Worm (Caenorhabditis elegans) whole organism, late embryonic: ENCODE data around the gene fbxa-169.

ENCODE experiments used
- Y22D7AL.16 ChIP-seq: sonication (generic microtip); optimal IDR thresholded peaks from 2 replicates; lab custom pipeline; 2016; ENCODE audit warnings: missing genetic modification characterization, missing compliant biosample characterization
- ama-1 ChIP-seq: fragments of 150-350 bp; optimal IDR thresholded peaks from 2 replicates; lab custom pipeline; 2014
- dmd-4 ChIP-seq: sonication (generic microtip); optimal IDR thresholded peaks from 2 replicates; lab custom pipeline; 2016; ENCODE audit warnings: borderline replicate concordance, missing genetic modification characterization, missing compliant biosample characterization
- dve-1 ChIP-seq: sonication (generic microtip); optimal IDR thresholded peaks from 2 replicates; lab custom pipeline; 2017; ENCODE audit warnings: antibody characterized with exemption, mild to moderate bottlenecking, missing genetic modification characterization, missing compliant biosample characterization
- elt-2 ChIP-seq: sonication (generic microtip); optimal IDR thresholded peaks from 2 replicates; lab custom pipeline; 2016; ENCODE audit warnings: missing genetic modification reagents, missing genetic modification characterization, missing compliant biosample characterization
- gmeb-2 ChIP-seq: sonication (generic microtip); optimal IDR thresholded peaks from 2 replicates; lab custom pipeline; 2016; ENCODE audit warnings: missing genetic modification characterization, inconsistent platforms, missing compliant biosample characterization
- hlh-30 ChIP-seq: sonication (generic microtip); optimal IDR thresholded peaks from 2 replicates; lab custom pipeline; 2017; ENCODE audit warnings: antibody characterized with exemption, missing genetic modification characterization, missing compliant biosample characterization; ENCODE audit not compliant: insufficient read depth
- pag-3 ChIP-seq: sonication (generic microtip); optimal IDR thresholded peaks from 2 replicates; lab custom pipeline; 2016; ENCODE audit warnings: missing compliant biosample characterization, missing genetic modification characterization, borderline replicate concordance
- pha-2 ChIP-seq: sonication (generic microtip); optimal IDR thresholded peaks from 2 replicates; lab custom pipeline; 2017; ENCODE audit warnings: mild to moderate bottlenecking, missing genetic modification characterization, missing compliant biosample characterization
- rnt-1 ChIP-seq: sonication (generic microtip); optimal IDR thresholded peaks from 2 replicates; lab custom pipeline; 2016; ENCODE audit warnings: missing genetic modification characterization, missing compliant biosample characterization
- sox-4 ChIP-seq: sonication (generic microtip); optimal IDR thresholded peaks from 2 replicates; lab custom pipeline; 2017; ENCODE audit warnings: mild to moderate bottlenecking, missing genetic modification characterization, inconsistent platforms, missing compliant biosample characterization
- unc-86 ChIP-seq: sonication (generic microtip); optimal IDR thresholded peaks from 2 replicates; lab custom pipeline; 2016; ENCODE audit warnings: missing genetic modification characterization, missing compliant biosample characterization
- zip-5 ChIP-seq: sonication (generic microtip); optimal IDR thresholded peaks from 2 replicates; lab custom pipeline; 2016; ENCODE audit warnings: missing genetic modification characterization, missing compliant biosample characterization

DNA sequence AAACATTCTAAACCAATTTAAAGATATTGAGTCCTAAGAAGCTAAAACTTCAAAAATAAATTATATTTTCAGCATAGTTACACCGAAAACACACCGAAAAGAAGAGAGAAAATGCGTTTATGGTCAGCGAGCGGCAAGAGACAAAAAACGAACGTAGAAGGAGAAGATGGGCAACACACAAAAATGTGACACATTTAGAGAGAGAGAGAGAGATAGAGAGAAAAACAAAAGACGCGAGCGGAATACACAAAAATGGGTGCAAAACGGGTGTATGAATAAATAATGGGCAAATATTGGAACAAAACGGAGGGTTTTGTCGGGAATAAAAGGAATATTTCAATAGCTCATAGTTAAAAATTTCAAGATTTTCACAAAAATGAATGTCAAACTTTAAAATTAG lies 8.1 kb upstream of the fbxa-169 start:
- TF ChIP-seq ama-1 (no peak), pha-2 (tag; lab: Kevin White, UChicago) (no peak), dve-1 (no peak), unc-86 (tag; lab: Kevin White, UChicago) (no peak), sox-4 (tag; lab: Kevin White, UChicago) (no peak), Y22D7AL.16 (tag; lab: Kevin White, UChicago) (no peak), dmd-4 (tag; lab: Kevin White, UChicago) (no peak), zip-5 (tag; lab: Kevin White, UChicago) (no peak), elt-2 (tag; lab: Kevin White, UChicago) (no peak), hlh-30 (tag; lab: Kevin White, UChicago) (peak; percentile 12), gmeb-2 (no peak), rnt-1 (no peak), pag-3 (tag; lab: Kevin White, UChicago) (no peak)
